Worm (Caenorhabditis elegans): Measurements from ENCODE around the gene ahsa-1.

The ahsa-1 gene

ce11 chrV:15072738-15073137, 12.4 kb downstream of the ahsa-1 start:
- TF ChIP-seq ama-1 (optimal IDR thresholded peaks at IDR 0.05) (no peak), tbx-11 (GFP tag; IDR thresholded peaks at IDR 0.05) (0 out of 2 replicates have a peak, but pooled peaks have one; percentile 24)

- TF ChIP-seq flt-1 (GFP tag; IDR thresholded peaks at IDR 0.05) (no peak), ceh-13 (GFP tag; optimal IDR thresholded peaks at IDR 0.05) (no peak), hmg-4 (GFP tag; optimal IDR thresholded peaks at IDR 0.05) (peak; percentile 53), F13C5.2 (tag; optimal IDR thresholded peaks at IDR 0.05) (no peak), ets-7 (tag; optimal IDR thresholded peaks at IDR 0.05) (no peak), hnd-1 (tag; optimal IDR thresholded peaks at IDR 0.05) (no peak), aly-1 (tag; optimal IDR thresholded peaks at IDR 0.05) (peak; percentile 14), tbx-37 (GFP tag; conservative IDR thresholded peaks at IDR 0.05) (no peak), ama-1 (optimal IDR thresholded peaks at IDR 0.05) (no peak), ceh-36 (tag; optimal IDR thresholded peaks at IDR 0.05) (no peak), B0310.2 (tag; optimal IDR thresholded peaks at IDR 0.05) (no peak)
These were observed 14.0 kb downstream of the ahsa-1 start, which contains the start of gene unc-76 for ce11 chrV:15071015-15071810. Gene unc-76, plus strand, starts transcription at chrV:15071760.

ce11 chrV:15069435-15069985, 15.7 kb downstream of the ahsa-1 start:
- TF ChIP-seq tbx-11 (GFP tag; IDR thresholded peaks at IDR 0.05), result no peak
- TF ChIP-seq flt-1 (GFP tag; IDR thresholded peaks at IDR 0.05), result no peak
- TF ChIP-seq tra-4 (tag; optimal IDR thresholded peaks at IDR 0.05), result no peak
- no peak for TF ChIP-seq ama-1 (optimal IDR thresholded peaks at IDR 0.05)
- TF ChIP-seq sea-1 (GFP tag; conservative IDR thresholded peaks at IDR 0.05), result no peak
- no peak for TF ChIP-seq scrt-1 (GFP tag; IDR thresholded peaks at IDR 0.05)
- TF ChIP-seq tbx-37 (GFP tag; conservative IDR thresholded peaks at IDR 0.05), result no peak
- TF ChIP-seq hmbx-1 (tag; optimal IDR thresholded peaks at IDR 0.05), result no peak

ce11 chrV:15068378-15068777, 16.8 kb downstream of the ahsa-1 start, which contains the start of gene dnj-3:
Gene dnj-3, plus strand, starts transcription at chrV:15068678.
- no peak for TF ChIP-seq scrt-1 (GFP tag; IDR thresholded peaks at IDR 0.05)
- TF ChIP-seq hmg-4 (GFP tag; optimal IDR thresholded peaks at IDR 0.05), result no peak

ce11 chrV:15067165-15067564, 18.0 kb downstream of the ahsa-1 start, which contains the start of gene C25D7.10:
Gene C25D7.10, plus strand, starts transcription at chrV:15067465.
- no peak for TF ChIP-seq aly-1 (tag; optimal IDR thresholded peaks at IDR 0.05)
- TF ChIP-seq ama-1 (optimal IDR thresholded peaks at IDR 0.05), result no peak
- no peak for TF ChIP-seq hmg-4 (GFP tag; optimal IDR thresholded peaks at IDR 0.05)
- TF ChIP-seq sea-1 (GFP tag; conservative IDR thresholded peaks at IDR 0.05), result no peak
- TF ChIP-seq tbx-37 (GFP tag; conservative IDR thresholded peaks at IDR 0.05), result no peak
- no peak for TF ChIP-seq F13C5.2 (tag; optimal IDR thresholded peaks at IDR 0.05)
- TF ChIP-seq hnd-1 (tag; optimal IDR thresholded peaks at IDR 0.05), result no peak
- TF ChIP-seq B0310.2 (tag; optimal IDR thresholded peaks at IDR 0.05), result no peak
- TF ChIP-seq hmbx-1 (tag; optimal IDR thresholded peaks at IDR 0.05), result no peak
- no peak for TF ChIP-seq tbx-11 (GFP tag; IDR thresholded peaks at IDR 0.05)
- TF ChIP-seq ceh-36 (tag; optimal IDR thresholded peaks at IDR 0.05), result no peak
- TF ChIP-seq scrt-1 (GFP tag; IDR thresholded peaks at IDR 0.05), result no peak
- TF ChIP-seq flt-1 (GFP tag; IDR thresholded peaks at IDR 0.05), result no peak
- TF ChIP-seq tra-4 (tag; optimal IDR thresholded peaks at IDR 0.05), result no peak
- TF ChIP-seq ceh-13 (GFP tag; optimal IDR thresholded peaks at IDR 0.05), result no peak
- no peak for TF ChIP-seq pes-1 (GFP tag; IDR thresholded peaks at IDR 0.05)
- TF ChIP-seq ets-7 (tag; optimal IDR thresholded peaks at IDR 0.05), result no peak

ce11 chrV:15065837-15066348, 19.3 kb downstream of the ahsa-1 start, which contains the start of gene otub-1:
Gene otub-1, plus strand, starts transcription at chrV:15066298.
- TF ChIP-seq tbx-37 (GFP tag; conservative IDR thresholded peaks at IDR 0.05) (no peak), tbx-11 (GFP tag; IDR thresholded peaks at IDR 0.05) (no peak), ets-7 (tag; optimal IDR thresholded peaks at IDR 0.05) (no peak), hmg-4 (GFP tag; optimal IDR thresholded peaks at IDR 0.05) (no peak), hnd-1 (tag; optimal IDR thresholded peaks at IDR 0.05) (no peak), sea-1 (GFP tag; conservative IDR thresholded peaks at IDR 0.05) (no peak), ceh-36 (tag; optimal IDR thresholded peaks at IDR 0.05) (no peak), ceh-13 (GFP tag; optimal IDR thresholded peaks at IDR 0.05) (no peak), flt-1 (GFP tag; IDR thresholded peaks at IDR 0.05) (no peak), B0310.2 (tag; optimal IDR thresholded peaks at IDR 0.05) (no peak), pes-1 (GFP tag; IDR thresholded peaks at IDR 0.05) (no peak), scrt-1 (GFP tag; IDR thresholded peaks at IDR 0.05) (no peak), F13C5.2 (tag; optimal IDR thresholded peaks at IDR 0.05) (no peak), tra-4 (tag; optimal IDR thresholded peaks at IDR 0.05) (no peak), aly-1 (tag; optimal IDR thresholded peaks at IDR 0.05) (no peak), ama-1 (optimal IDR thresholded peaks at IDR 0.05) (no peak), hmbx-1 (tag; optimal IDR thresholded peaks at IDR 0.05) (no peak)

- TF ChIP-seq tbx-11 (GFP tag; IDR thresholded peaks at IDR 0.05) (no peak), hmg-4 (GFP tag; optimal IDR thresholded peaks at IDR 0.05) (peak; percentile 75), F13C5.2 (tag; optimal IDR thresholded peaks at IDR 0.05) (peak; percentile 75)
These were observed 20.0 kb downstream of the ahsa-1 start, which contains the start of gene C25D7.9 for ce11 chrV:15065068-15065744. Gene C25D7.9, plus strand, starts transcription at chrV:15065135.
